Fruit fly (Drosophila melanogaster) whole organism, prepupa: Measurements from ENCODE around the gene CG7988.

Experiments
- Blimp-1 ChIP-seq: fragments of 200-800 bp; sonication (Bioruptor generic); optimal IDR thresholded peaks from 3 replicates; lab custom pipeline; 2017; ENCODE audit warnings: missing biosample characterization, missing genetic modification characterization, mild to moderate bottlenecking, moderate library complexity, missing genetic modification reagents
- CG10631 ChIP-seq: fragments of 200-800 bp; sonication (Bioruptor generic); optimal IDR thresholded peaks from 2 replicates; lab custom pipeline; 2016; ENCODE audit warnings: missing biosample characterization, missing genetic modification characterization
- CG10669 ChIP-seq: fragments of 200-800 bp; sonication (Bioruptor generic); optimal IDR thresholded peaks from 3 replicates; lab custom pipeline; 2018; ENCODE audit warnings: missing biosample characterization, mild to moderate bottlenecking, missing genetic modification characterization, moderate library complexity
- CG11762 ChIP-seq: fragments of 200-800 bp; sonication (Bioruptor generic); optimal IDR thresholded peaks from 3 replicates; lab custom pipeline; 2016; ENCODE audit warnings: missing biosample characterization, missing genetic modification characterization; ENCODE audit not compliant: insufficient read depth
- CG11902 ChIP-seq: fragments of 200-800 bp; sonication (Bioruptor generic); optimal IDR thresholded peaks from 3 replicates; lab custom pipeline; 2016; ENCODE audit warnings: missing biosample characterization, missing genetic modification characterization
- CG1621 ChIP-seq: fragments of 200-800 bp; sonication (Bioruptor generic); optimal IDR thresholded peaks from 3 replicates; lab custom pipeline; 2018; ENCODE audit warnings: missing biosample characterization, mild to moderate bottlenecking, missing genetic modification characterization
- CG16779 ChIP-seq: fragments of 200-800 bp; sonication (Bioruptor generic); optimal IDR thresholded peaks from 3 replicates; lab custom pipeline; 2017; ENCODE audit warnings: missing biosample characterization, mild to moderate bottlenecking, missing genetic modification characterization
- CG3032 ChIP-seq: fragments of 200-800 bp; optimal IDR thresholded peaks from 2 replicates; lab custom pipeline; 2019; ENCODE audit warnings: missing biosample characterization, mild to moderate bottlenecking, missing genetic modification characterization, moderate library complexity
- CG31627 ChIP-seq: fragments of 200-800 bp; sonication (Bioruptor generic); optimal IDR thresholded peaks from 3 replicates; lab custom pipeline; 2016; ENCODE audit warnings: missing biosample characterization, missing genetic modification characterization
- CG32006 ChIP-seq: fragments of 200-800 bp; sonication (Bioruptor generic); optimal IDR thresholded peaks from 3 replicates; lab custom pipeline; 2017; ENCODE audit warnings: missing biosample characterization, mild to moderate bottlenecking, missing genetic modification characterization
- CG34406 ChIP-seq: fragments of 200-800 bp; sonication (Bioruptor generic); optimal IDR thresholded peaks from 3 replicates; lab custom pipeline; 2016; ENCODE audit warnings: missing biosample characterization, missing genetic modification characterization
- CG4318 ChIP-seq: fragments of 200-800 bp; sonication (Bioruptor generic); optimal IDR thresholded peaks from 3 replicates; lab custom pipeline; 2017; ENCODE audit warnings: missing biosample characterization, mild to moderate bottlenecking, missing genetic modification characterization
- CG6276 ChIP-seq: fragments of 200-800 bp; sonication (Bioruptor generic); optimal IDR thresholded peaks from 2 replicates; lab custom pipeline; 2017; ENCODE audit warnings: missing biosample characterization, mild to moderate bottlenecking, missing genetic modification characterization
- CG6792 ChIP-seq: fragments of 200-800 bp; sonication (Bioruptor generic); optimal IDR thresholded peaks from 3 replicates; lab custom pipeline; 2016; ENCODE audit warnings: missing biosample characterization, missing genetic modification characterization
- CG6808 ChIP-seq: fragments of 200-800 bp; sonication (Bioruptor generic); optimal IDR thresholded peaks from 3 replicates; lab custom pipeline; 2017; ENCODE audit warnings: missing biosample characterization, missing genetic modification characterization, mild to moderate bottlenecking, moderate library complexity, missing genetic modification reagents
- CG6854 ChIP-seq: fragments of 200-800 bp; sonication (Bioruptor generic); optimal IDR thresholded peaks from 2 replicates; lab custom pipeline; 2017; ENCODE audit warnings: missing biosample characterization, mild to moderate bottlenecking, missing genetic modification characterization
- CG8632 ChIP-seq: fragments of 200-800 bp; sonication (Bioruptor generic); optimal IDR thresholded peaks from 3 replicates; lab custom pipeline; 2016; ENCODE audit warnings: missing biosample characterization, missing genetic modification characterization
- CG9139 ChIP-seq: fragments of 200-800 bp; sonication (Bioruptor generic); optimal IDR thresholded peaks from 3 replicates; lab custom pipeline; 2017; ENCODE audit warnings: missing biosample characterization, mild to moderate bottlenecking, missing genetic modification characterization
- Eip75B ChIP-seq: fragments of 200-800 bp; sonication (Bioruptor generic); optimal IDR thresholded peaks from 3 replicates; lab custom pipeline; 2016; ENCODE audit warnings: missing biosample characterization, missing genetic modification characterization
- Eip78C ChIP-seq: fragments of 200-800 bp; sonication (Bioruptor generic); peaks from one replicate; lab custom pipeline; 2016; ENCODE audit warnings: missing biosample characterization, missing genetic modification characterization
- Ets96B ChIP-seq: fragments of 200-800 bp; optimal IDR thresholded peaks from 2 replicates; lab custom pipeline; 2019; ENCODE audit warnings: missing biosample characterization, mild to moderate bottlenecking, missing genetic modification characterization, moderate library complexity
- Hr39 ChIP-seq: fragments of 200-800 bp; sonication (Bioruptor generic); optimal IDR thresholded peaks from 2 replicates; lab custom pipeline; 2016; ENCODE audit warnings: missing biosample characterization, missing genetic modification characterization
- Hr4 ChIP-seq: fragments of 200-800 bp; sonication (Bioruptor generic); optimal IDR thresholded peaks from 3 replicates; lab custom pipeline; 2016; ENCODE audit warnings: missing biosample characterization, missing genetic modification characterization
- Met ChIP-seq: fragments of 200-800 bp; sonication (Bioruptor generic); optimal IDR thresholded peaks from 3 replicates; lab custom pipeline; 2016; ENCODE audit warnings: missing biosample characterization, missing genetic modification characterization
- OdsH ChIP-seq: fragments of 200-800 bp; sonication (Bioruptor generic); optimal IDR thresholded peaks from 3 replicates; lab custom pipeline; 2016; ENCODE audit warnings: missing biosample characterization, missing genetic modification characterization
- Smox ChIP-seq: fragments of 200-800 bp; sonication (Bioruptor generic); optimal IDR thresholded peaks from 3 replicates; lab custom pipeline; 2016; ENCODE audit warnings: missing biosample characterization, missing genetic modification characterization
- Sox102F ChIP-seq: fragments of 200-800 bp; sonication (Bioruptor generic); optimal IDR thresholded peaks from 2 replicates; lab custom pipeline; 2016; ENCODE audit warnings: missing biosample characterization, mild to moderate bottlenecking, missing genetic modification characterization
- Sox14 ChIP-seq: fragments of 200-800 bp; sonication (Bioruptor generic); optimal IDR thresholded peaks from 3 replicates; lab custom pipeline; 2016; ENCODE audit warnings: missing biosample characterization, missing genetic modification characterization
- achi ChIP-seq: fragments of 200-800 bp; sonication (Bioruptor generic); optimal IDR thresholded peaks from 3 replicates; lab custom pipeline; 2016; ENCODE audit warnings: missing biosample characterization, missing genetic modification characterization
- dac ChIP-seq: fragments of 200-800 bp; sonication (Bioruptor generic); optimal IDR thresholded peaks from 2 replicates; lab custom pipeline; 2017; ENCODE audit warnings: missing biosample characterization, mild to moderate bottlenecking, missing genetic modification characterization
- dsx ChIP-seq: fragments of 200-800 bp; optimal IDR thresholded peaks from 3 replicates; lab custom pipeline; 2019; ENCODE audit warnings: missing biosample characterization, mild to moderate bottlenecking, missing genetic modification characterization, moderate library complexity; ENCODE audit not compliant: poor library complexity, severe bottlenecking
- esn ChIP-seq: fragments of 200-800 bp; sonication (Bioruptor generic); optimal IDR thresholded peaks from 2 replicates; lab custom pipeline; 2016; ENCODE audit warnings: missing biosample characterization, mild to moderate bottlenecking, missing genetic modification characterization, moderate library complexity
- fd59A ChIP-seq: fragments of 200-800 bp; sonication (Bioruptor generic); optimal IDR thresholded peaks from 2 replicates; lab custom pipeline; 2017; ENCODE audit warnings: missing biosample characterization, mild to moderate bottlenecking, missing genetic modification characterization, missing genetic modification reagents
- fd85E ChIP-seq: fragments of 200-800 bp; sonication (Bioruptor generic); optimal IDR thresholded peaks from 3 replicates; lab custom pipeline; 2016; ENCODE audit warnings: missing biosample characterization, missing genetic modification characterization
- fkh ChIP-seq: fragments of 200-800 bp; sonication (Bioruptor generic); optimal IDR thresholded peaks from 3 replicates; lab custom pipeline; 2017; ENCODE audit warnings: missing biosample characterization, mild to moderate bottlenecking, missing genetic modification characterization, moderate library complexity
- lz ChIP-seq: fragments of 200-800 bp; sonication (Bioruptor generic); optimal IDR thresholded peaks from 3 replicates; lab custom pipeline; 2016; ENCODE audit warnings: missing biosample characterization, missing genetic modification characterization
- pdm3 ChIP-seq: fragments of 200-800 bp; sonication (Bioruptor generic); optimal IDR thresholded peaks from 3 replicates; lab custom pipeline; 2016; ENCODE audit warnings: missing biosample characterization, missing genetic modification characterization
- spab ChIP-seq: fragments of 200-800 bp; sonication (Bioruptor generic); optimal IDR thresholded peaks from 2 replicates; lab custom pipeline; 2017; ENCODE audit warnings: missing biosample characterization, mild to moderate bottlenecking, missing genetic modification characterization, missing genetic modification reagents
- ss ChIP-seq, 2 experiments: fragments of 200-800 bp; sonication (Bioruptor generic); optimal IDR thresholded peaks; 2 replicates in 1 of 2; 3 replicates in 1 of 2; lab custom pipeline; 2017 to 2018; ENCODE audit warnings: mild to moderate bottlenecking in 2 of 2, missing biosample characterization in 2 of 2, missing genetic modification characterization in 2 of 2, moderate library complexity in 1 of 2
- svp ChIP-seq: fragments of 200-800 bp; sonication (Bioruptor generic); peaks from one replicate; lab custom pipeline; 2016; ENCODE audit warnings: missing biosample characterization, missing genetic modification characterization
- topi ChIP-seq: fragments of 200-800 bp; sonication (Bioruptor generic); optimal IDR thresholded peaks from 3 replicates; lab custom pipeline; 2016; ENCODE audit warnings: missing biosample characterization, missing genetic modification characterization
- vri ChIP-seq: fragments of 200-800 bp; sonication (Bioruptor generic); optimal IDR thresholded peaks from 3 replicates; lab custom pipeline; 2016; ENCODE audit warnings: missing biosample characterization, mild to moderate bottlenecking, missing genetic modification characterization

The CG7988 gene

dm6 chr3R:18198518-18199118 lies 21.7 kb upstream of the CG7988 start:
- peak; percentile 40 for TF ChIP-seq Eip75B (GFP tag; lab: Kevin White, UChicago)
- TF ChIP-seq CG34406 (GFP tag; lab: Kevin White, UChicago), result peak; percentile 41
- TF ChIP-seq Eip78C (GFP tag; lab: Kevin White, UChicago), result peak; percentile 72
- TF ChIP-seq CG1621 (tag; lab: Kevin White, UChicago), result peak; percentile 50
- peak; percentile 37 for TF ChIP-seq CG9139 (GFP tag; lab: Kevin White, UChicago)
- peak; percentile 56 for TF ChIP-seq Sox102F (GFP tag; lab: Kevin White, UChicago)
- no peak for TF ChIP-seq CG10669 (GFP tag; lab: Kevin White, UChicago)
- TF ChIP-seq fd59A, result no peak
- peak; percentile 12 for TF ChIP-seq CG3032 (tag; lab: Kevin White, UChicago)
- TF ChIP-seq ss (GFP tag; optimal IDR thresholded peaks at IDR 0.05; lab: Kevin White, UChicago), result peak; percentile 24 to 43
- peak; percentile 53 for TF ChIP-seq fd85E
- TF ChIP-seq CG32006 (GFP tag; lab: Kevin White, UChicago), result peak; percentile 23
- peak; percentile 17 for TF ChIP-seq topi
- TF ChIP-seq achi (GFP tag; lab: Kevin White, UChicago), result no peak
- peak; percentile 96 for TF ChIP-seq CG6276 (GFP tag; lab: Kevin White, UChicago)
- no peak for TF ChIP-seq OdsH (GFP tag; lab: Kevin White, UChicago)
- TF ChIP-seq CG8632 (GFP tag; lab: Kevin White, UChicago), result peak; percentile 45
- no peak for TF ChIP-seq dac (GFP tag; lab: Kevin White, UChicago)
- TF ChIP-seq CG6792 (GFP tag; lab: Kevin White, UChicago), result peak; percentile 39
- no peak for TF ChIP-seq CG31627 (GFP tag; lab: Kevin White, UChicago)
- peak; percentile 55 for TF ChIP-seq svp
- TF ChIP-seq CG10631 (GFP tag; lab: Kevin White, UChicago), result no peak
- TF ChIP-seq Blimp-1 (GFP tag; lab: Kevin White, UChicago), result no peak
- TF ChIP-seq fkh (GFP tag; lab: Kevin White, UChicago), result peak; percentile 97
- TF ChIP-seq lz (GFP tag; lab: Kevin White, UChicago), result no peak
- no peak for TF ChIP-seq Hr39 (GFP tag; lab: Kevin White, UChicago)
- TF ChIP-seq CG11762, result peak; percentile 27
- peak; percentile 42 for TF ChIP-seq CG6854
- peak; percentile 38 for TF ChIP-seq CG16779
- TF ChIP-seq Ets96B (tag; lab: Kevin White, UChicago), result no peak
- peak; percentile 6 for TF ChIP-seq Sox14 (GFP tag; lab: Kevin White, UChicago)
- TF ChIP-seq esn (GFP tag; lab: Kevin White, UChicago), result peak; percentile 48
- peak; percentile 57 for TF ChIP-seq dsx (GFP tag; lab: Kevin White, UChicago)
- peak; percentile 80 for TF ChIP-seq vri (GFP tag; lab: Kevin White, UChicago)
- TF ChIP-seq spab (GFP tag; lab: Kevin White, UChicago), result peak; percentile 41
- TF ChIP-seq pdm3 (GFP tag; lab: Kevin White, UChicago), result peak; percentile 5
- peak; percentile 44 for TF ChIP-seq Met (GFP tag; lab: Kevin White, UChicago)
- peak; percentile 21 for TF ChIP-seq CG6808
- TF ChIP-seq Smox, result no peak
- TF ChIP-seq Hr4 (GFP tag; lab: Kevin White, UChicago), result peak; percentile 23
- TF ChIP-seq CG11902, result no peak
- no peak for TF ChIP-seq CG4318 (GFP tag; lab: Kevin White, UChicago)
